Fruit fly (Drosophila melanogaster) whole organism, embryonic: ENCODE data around the gene CG2772.

Experiments
- Bteb2 ChIP-seq: fragments of 200-800 bp; sonication (Bioruptor generic); optimal IDR thresholded peaks from 2 replicates; lab custom pipeline; 2016; ENCODE audit warnings: missing biosample characterization, missing genetic modification characterization
- CG10565 ChIP-seq: fragments of 200-800 bp; sonication (Bioruptor generic); optimal IDR thresholded peaks from 3 replicates; lab custom pipeline; 2016; ENCODE audit warnings: missing biosample characterization, mild to moderate bottlenecking, missing genetic modification characterization
- CG11247 ChIP-seq: fragments of 200-800 bp; sonication (Bioruptor generic); IDR thresholded peaks from 2 replicates; pipeline ENCODE4 v1.3.6; 2022; ENCODE audit warnings: missing biosample characterization, missing genetic modification characterization
- CG11696 ChIP-seq: fragments of 200-800 bp; sonication (Bioruptor generic); IDR thresholded peaks from 2 replicates; pipeline ENCODE4 v1.3.6; 2022; ENCODE audit warnings: missing biosample characterization, missing genetic modification characterization
- CG12071 ChIP-seq: fragments of 200-800 bp; sonication (Bioruptor generic); optimal IDR thresholded peaks from 3 replicates; lab custom pipeline; 2018; ENCODE audit warnings: missing biosample characterization, mild to moderate bottlenecking, missing genetic modification characterization
- CG13775 ChIP-seq: fragments of 200-800 bp; sonication (Bioruptor generic); optimal IDR thresholded peaks from 3 replicates; lab custom pipeline; 2017; ENCODE audit warnings: missing biosample characterization, mild to moderate bottlenecking, missing genetic modification characterization
- CG14710 ChIP-seq: fragments of 200-800 bp; sonication (Bioruptor generic); optimal IDR thresholded peaks from 3 replicates; lab custom pipeline; 2019; ENCODE audit warnings: missing biosample characterization, mild to moderate bottlenecking, missing genetic modification characterization, moderate library complexity
- CG16815 ChIP-seq: fragments of 200-800 bp; sonication (Bioruptor generic); optimal IDR thresholded peaks from 3 replicates; lab custom pipeline; 2017; ENCODE audit warnings: missing biosample characterization, mild to moderate bottlenecking, missing genetic modification characterization
- CG18262 ChIP-seq: fragments of 200-800 bp; optimal IDR thresholded peaks from 3 replicates; lab custom pipeline; 2019; ENCODE audit warnings: missing biosample characterization, mild to moderate bottlenecking, missing genetic modification characterization, moderate library complexity
- CG30431 ChIP-seq: fragments of 200-800 bp; sonication (Bioruptor generic); optimal IDR thresholded peaks from 2 replicates; lab custom pipeline; 2017; ENCODE audit warnings: missing biosample characterization, missing genetic modification characterization
- CG32532 ChIP-seq: fragments of 200-800 bp; sonication (Bioruptor generic); IDR thresholded peaks from 2 replicates; pipeline ENCODE4 v1.3.6; 2022; ENCODE audit warnings: missing biosample characterization, missing genetic modification characterization
- CG33557 ChIP-seq: fragments of 200-800 bp; sonication (Bioruptor generic); optimal IDR thresholded peaks from 2 replicates; lab custom pipeline; 2019; ENCODE audit warnings: missing biosample characterization, mild to moderate bottlenecking, missing genetic modification characterization, moderate library complexity
- CG3407 ChIP-seq: fragments of 200-800 bp; sonication (Bioruptor generic); optimal IDR thresholded peaks from 2 replicates; lab custom pipeline; 2018; ENCODE audit warnings: missing biosample characterization, mild to moderate bottlenecking, missing genetic modification characterization
- CG4360 ChIP-seq: fragments of 200-800 bp; sonication (Bioruptor generic); IDR thresholded peaks from 2 replicates; pipeline ENCODE4 v1.3.6; 2022; ENCODE audit warnings: missing biosample characterization, missing genetic modification characterization
- CG4854 ChIP-seq: fragments of 200-800 bp; sonication (Bioruptor generic); optimal IDR thresholded peaks from 2 replicates; lab custom pipeline; 2016; ENCODE audit warnings: missing biosample characterization, missing genetic modification characterization, inconsistent platforms
- CG7745 ChIP-seq: fragments of 200-800 bp; sonication (Bioruptor generic); optimal IDR thresholded peaks from 2 replicates; lab custom pipeline; 2018; ENCODE audit warnings: missing biosample characterization, mild to moderate bottlenecking, missing genetic modification characterization, moderate library complexity
- CG9817 ChIP-seq: fragments of 200-800 bp; sonication (Bioruptor generic); optimal IDR thresholded peaks from 2 replicates; lab custom pipeline; 2018; ENCODE audit warnings: missing biosample characterization, mild to moderate bottlenecking, missing genetic modification characterization, moderate library complexity
- CHES-1-like ChIP-seq: fragments of 200-800 bp; sonication (Bioruptor generic); optimal IDR thresholded peaks from 2 replicates; lab custom pipeline; 2016; ENCODE audit warnings: missing biosample characterization, missing genetic modification characterization
- Camta ChIP-seq: fragments of 200-800 bp; sonication (Bioruptor generic); optimal IDR thresholded peaks from 2 replicates; lab custom pipeline; 2016; ENCODE audit warnings: missing biosample characterization, missing genetic modification characterization
- Doc3 ChIP-seq: fragments of 200-800 bp; sonication (Bioruptor generic); IDR thresholded peaks from 3 replicates; pipeline ENCODE4 v1.3.6; 2022; ENCODE audit warnings: missing biosample characterization, missing genetic modification characterization; ENCODE audit not compliant: partially characterized antibody
- Dref ChIP-seq: fragments of 200-800 bp; sonication (Bioruptor generic); IDR thresholded peaks from 2 replicates; pipeline ENCODE4 v1.3.6; 2022; ENCODE audit warnings: missing biosample characterization, missing genetic modification characterization
- Ets97D ChIP-seq: fragments of 200-800 bp; sonication (Bioruptor generic); optimal IDR thresholded peaks from 3 replicates; lab custom pipeline; 2016; ENCODE audit warnings: missing biosample characterization, missing genetic modification characterization
- Fer3 ChIP-seq: fragments of 200-800 bp; sonication (Bioruptor generic); optimal IDR thresholded peaks from 2 replicates; lab custom pipeline; 2018; ENCODE audit warnings: missing biosample characterization, mild to moderate bottlenecking, missing genetic modification characterization, moderate library complexity
- GATAe ChIP-seq: fragments of 200-800 bp; sonication (Bioruptor generic); conservative IDR thresholded peaks from 2 replicates; pipeline ENCODE4 v1.3.6; 2022; ENCODE audit warnings: missing biosample characterization, missing genetic modification characterization
- Hmr ChIP-seq: fragments of 200-800 bp; sonication (Bioruptor generic); optimal IDR thresholded peaks from 3 replicates; lab custom pipeline; 2017; ENCODE audit warnings: mild to moderate bottlenecking, missing biosample characterization, missing genetic modification reagents, missing genetic modification characterization
- Hr3 ChIP-seq: fragments of 200-800 bp; sonication (Bioruptor generic); optimal IDR thresholded peaks from 3 replicates; lab custom pipeline; 2016; ENCODE audit warnings: missing biosample characterization, missing genetic modification characterization
- Lhr ChIP-seq: fragments of 200-800 bp; sonication (Bioruptor generic); optimal IDR thresholded peaks from 3 replicates; lab custom pipeline; 2017; ENCODE audit warnings: mild to moderate bottlenecking, missing biosample characterization, missing genetic modification reagents, missing genetic modification characterization
- Lpt ChIP-seq: fragments of >200 bp; optimal IDR thresholded peaks from 2 replicates; lab custom pipeline; 2018; ENCODE audit warnings: missing biosample characterization, missing genetic modification characterization
- Mrtf ChIP-seq: fragments of 200-800 bp; sonication (Bioruptor generic); IDR thresholded peaks from 3 replicates; pipeline ENCODE4 v1.3.6; 2022; ENCODE audit warnings: missing biosample characterization, missing genetic modification characterization
- Side ChIP-seq: fragments of 200-800 bp; sonication (Bioruptor generic); optimal IDR thresholded peaks from 2 replicates; lab custom pipeline; 2016; ENCODE audit warnings: missing biosample characterization, missing genetic modification characterization
- Trl ChIP-seq, 3 experiments: fragments of >200 bp in 2 of 3; fragments of 200-800 bp in 1 of 3; sonication (Bioruptor generic) in 1 of 3; optimal IDR thresholded peaks; 2 replicates in 1 of 3; 3 replicates in 2 of 3; lab custom pipeline; 2016 to 2017; ENCODE audit warnings: missing biosample characterization in 1 of 3, missing genetic modification characterization in 1 of 3
- croc ChIP-seq: fragments of 200-800 bp; sonication (Bioruptor generic); conservative IDR thresholded peaks from 3 replicates; pipeline ENCODE4 v1.3.6; 2022; ENCODE audit warnings: missing biosample characterization, missing genetic modification characterization
- dan ChIP-seq: fragments of 200-800 bp; sonication (Bioruptor generic); IDR thresholded peaks from 2 replicates; pipeline ENCODE4 v1.3.6; 2022; ENCODE audit warnings: missing biosample characterization, missing genetic modification characterization
- fd102C ChIP-seq: fragments of 200-800 bp; sonication (Bioruptor generic); optimal IDR thresholded peaks from 2 replicates; lab custom pipeline; 2018; ENCODE audit warnings: missing biosample characterization, mild to moderate bottlenecking, missing genetic modification characterization, moderate library complexity
- gcm2 ChIP-seq: fragments of 200-800 bp; sonication (Bioruptor generic); optimal IDR thresholded peaks from 2 replicates; lab custom pipeline; 2016; ENCODE audit warnings: missing biosample characterization, missing genetic modification characterization
- grn ChIP-seq: fragments of 200-800 bp; sonication (Bioruptor generic); optimal IDR thresholded peaks from 3 replicates; lab custom pipeline; 2017; ENCODE audit warnings: missing biosample characterization, missing genetic modification characterization
- klu ChIP-seq: fragments of 200-800 bp; sonication (Bioruptor generic); IDR thresholded peaks from 2 replicates; pipeline ENCODE4 v1.3.6; 2022; ENCODE audit warnings: missing biosample characterization, missing genetic modification characterization
- lola ChIP-seq, 3 experiments: fragments of >200 bp in 2 of 3; fragments of 200-800 bp in 1 of 3; sonication (Bioruptor generic) in 1 of 3; optimal IDR thresholded peaks; 2 replicates each; lab custom pipeline; 2017 to 2019; ENCODE audit warnings: missing biosample characterization in 3 of 3, missing genetic modification characterization in 3 of 3, mild to moderate bottlenecking in 1 of 3, moderate library complexity in 1 of 3
- maf-S ChIP-seq: fragments of 200-800 bp; sonication (Bioruptor generic); optimal IDR thresholded peaks from 2 replicates; lab custom pipeline; 2016; ENCODE audit warnings: missing biosample characterization, missing genetic modification characterization
- mam ChIP-seq: fragments of 200-800 bp; sonication (Bioruptor generic); optimal IDR thresholded peaks from 3 replicates; lab custom pipeline; 2016; ENCODE audit warnings: missing biosample characterization, missing genetic modification characterization
- mirr ChIP-seq: fragments of 200-800 bp; sonication (Bioruptor generic); optimal IDR thresholded peaks from 3 replicates; lab custom pipeline; 2018; ENCODE audit warnings: missing biosample characterization, mild to moderate bottlenecking, missing genetic modification characterization
- nmo ChIP-seq: fragments of 200-800 bp; sonication (Bioruptor generic); optimal IDR thresholded peaks from 2 replicates; lab custom pipeline; 2018; ENCODE audit warnings: missing biosample characterization, mild to moderate bottlenecking, missing genetic modification characterization, moderate library complexity
- onecut ChIP-seq: fragments of 200-800 bp; sonication (Bioruptor generic); IDR thresholded peaks from 2 replicates; pipeline ENCODE4 v1.3.6; 2022; ENCODE audit warnings: missing biosample characterization, missing genetic modification characterization
- org-1 ChIP-seq: fragments of 200-800 bp; sonication (Bioruptor generic); optimal IDR thresholded peaks from 2 replicates; lab custom pipeline; 2017; ENCODE audit warnings: missing biosample characterization, missing genetic modification characterization
- phol ChIP-seq: fragments of 200-800 bp; sonication (Bioruptor generic); optimal IDR thresholded peaks from 3 replicates; lab custom pipeline; 2018; ENCODE audit warnings: missing biosample characterization, mild to moderate bottlenecking, missing genetic modification characterization, moderate library complexity
- pita ChIP-seq: fragments of 200-800 bp; sonication (Bioruptor generic); optimal IDR thresholded peaks from 2 replicates; lab custom pipeline; 2017; ENCODE audit warnings: missing biosample characterization, mild to moderate bottlenecking, missing genetic modification characterization
- pnt ChIP-seq: fragments of 200-800 bp; sonication (Bioruptor generic); optimal IDR thresholded peaks from 3 replicates; lab custom pipeline; 2016; ENCODE audit warnings: missing biosample characterization, missing genetic modification characterization
- schlank ChIP-seq: fragments of 200-800 bp; sonication (Bioruptor generic); optimal IDR thresholded peaks from 2 replicates; lab custom pipeline; 2018; ENCODE audit warnings: missing biosample characterization, mild to moderate bottlenecking, missing genetic modification characterization
- tx ChIP-seq: fragments of 200-800 bp; sonication (Bioruptor generic); optimal IDR thresholded peaks from 2 replicates; lab custom pipeline; 2016; ENCODE audit warnings: missing biosample characterization, missing genetic modification characterization

The CG2772 gene

dm6 chr2L:3478034-3478880 is 32.5 kb downstream of the CG2772 start, which contains the start of gene Thor (continued):
- TF ChIP-seq fd102C (GFP tag; lab: Kevin White, UChicago) (no peak), schlank (tag; lab: Kevin White, UChicago) (peak; percentile 81), croc (GFP tag; lab: Robert Waterston, UW) (no peak), Lpt (GFP tag; lab: Kevin White, UChicago) (no peak), tx (GFP tag; lab: Kevin White, UChicago) (peak; percentile 2), Lhr (peak; percentile 12), lola (GFP tag; optimal IDR thresholded peaks at IDR 0.05; lab: Kevin White, UChicago) (no peak), CG30431 (GFP tag; lab: Kevin White, UChicago) (no peak), maf-S (GFP tag; lab: Kevin White, UChicago) (peak; percentile 44), Side (GFP tag; lab: Kevin White, UChicago) (peak; percentile 87), CG33557 (GFP tag; lab: Kevin White, UChicago) (peak; percentile 75), Hmr (GFP tag; lab: Kevin White, UChicago) (peak; percentile 87), nmo (GFP tag; lab: Kevin White, UChicago) (peak; percentile 31), CHES-1-like (GFP tag; lab: Kevin White, UChicago) (peak; percentile 80), Fer3 (tag; lab: Kevin White, UChicago) (peak; percentile 74), grn (GFP tag; lab: Kevin White, UChicago) (peak; percentile 40), GATAe (GFP tag; lab: Robert Waterston, UW) (no peak), CG7745 (tag; lab: Kevin White, UChicago) (no peak), klu (GFP tag; lab: Robert Waterston, UW) (no peak), onecut (GFP tag; lab: Robert Waterston, UW) (peak; percentile 69), CG14710 (tag; lab: Kevin White, UChicago) (peak; percentile 25), Bteb2 (GFP tag; lab: Kevin White, UChicago) (peak; percentile 72), CG9817 (peak; percentile 26), Trl (optimal IDR thresholded peaks at IDR 0.05; lab: Kevin White, UChicago) (peak; percentile 98 to 99), Trl (GFP tag; optimal IDR thresholded peaks at IDR 0.05; lab: Kevin White, UChicago) (peak; percentile 89), CG16815 (GFP tag; lab: Kevin White, UChicago) (no peak), pita (GFP tag; lab: Kevin White, UChicago) (no peak), CG18262 (peak; percentile 44), mam (GFP tag; lab: Kevin White, UChicago) (peak; percentile 42), org-1 (GFP tag; lab: Kevin White, UChicago) (peak; percentile 70), CG11247 (GFP tag; lab: Robert Waterston, UW) (peak; percentile 79), CG10565 (GFP tag; lab: Kevin White, UChicago) (peak; percentile 17), Hr3 (GFP tag; lab: Kevin White, UChicago) (peak; percentile 13), CG11696 (peak; percentile 53; the same call in 1 of the 2 replicates), Dref (GFP tag; lab: Robert Waterston, UW) (no peak), gcm2 (peak; percentile 71), CG13775 (peak; percentile 46), CG3407 (GFP tag; lab: Kevin White, UChicago) (peak; percentile 68), Doc3 (GFP tag; lab: Robert Waterston, UW) (no peak), Mrtf (GFP tag; lab: Robert Waterston, UW) (0 out of 3 replicates have a peak, but pooled peaks have one; percentile 14), CG12071 (peak; percentile 73), phol (tag; lab: Kevin White, UChicago) (no peak), dan (no peak), CG32532 (GFP tag; lab: Robert Waterston, UW) (peak; percentile 84), pnt (GFP tag; lab: Kevin White, UChicago) (peak; percentile 26), mirr (GFP tag; lab: Kevin White, UChicago) (peak; percentile 91), CG4360 (GFP tag; lab: Robert Waterston, UW) (peak; percentile 79), CG4854 (GFP tag; lab: Kevin White, UChicago) (peak; percentile 60), Camta (GFP tag; lab: Kevin White, UChicago) (peak; percentile 66), Ets97D (GFP tag; lab: Kevin White, UChicago) (no peak)
